Worm (Caenorhabditis elegans) whole organism, L1 larva: ENCODE results near the gene gtl-1.

Experiments
- C04F5.9 ChIP-seq: sonication (generic microtip); optimal IDR thresholded peaks from 2 replicates; lab custom pipeline; 2016; ENCODE audit warnings: missing genetic modification characterization, missing compliant biosample characterization
- C16A3.4 ChIP-seq: fragments of 150-350 bp; optimal IDR thresholded peaks from 2 replicates; lab custom pipeline; 2014; ENCODE audit warnings: missing biosample characterization, missing genetic modification characterization
- F16B12.6 ChIP-seq: fragments of 150-350 bp; optimal IDR thresholded peaks from 2 replicates; lab custom pipeline; 2014; ENCODE audit warnings: missing biosample characterization, missing genetic modification characterization
- aha-1 ChIP-seq: fragments of 150-350 bp; optimal IDR thresholded peaks from 2 replicates; lab custom pipeline; 2014; ENCODE audit warnings: missing biosample characterization, missing genetic modification characterization
- alr-1 ChIP-seq: fragments of 200-800 bp; sonication (Bioruptor generic); optimal IDR thresholded peaks from 2 replicates; lab custom pipeline; 2018; ENCODE audit warnings: borderline replicate concordance, mild to moderate bottlenecking, missing genetic modification characterization, missing compliant biosample characterization
- aly-2 ChIP-seq: fragments of 150-350 bp; optimal IDR thresholded peaks from 2 replicates; lab custom pipeline; 2014; ENCODE audit warnings: missing biosample characterization, missing genetic modification characterization
- ceh-82 ChIP-seq, 3 experiments: fragments of 150-350 bp in 1 of 3; sonication (generic microtip) in 2 of 3; optimal IDR thresholded peaks; 2 replicates each; lab custom pipeline; 2014 to 2017; ENCODE audit warnings: missing biosample characterization in 3 of 3, missing genetic modification characterization in 3 of 3
- ces-1 ChIP-seq: fragments of 150-350 bp; optimal IDR thresholded peaks from 2 replicates; lab custom pipeline; 2014; ENCODE audit warnings: missing biosample characterization, missing genetic modification reagents, missing genetic modification characterization
- efl-1 ChIP-seq, 4 experiments: fragments of 150-350 bp; optimal IDR thresholded peaks in 3 of 4; peaks in 1 of 4; 1 replicate in 1 of 4; 2 replicates in 3 of 4; lab custom pipeline; 2014; ENCODE audit warnings: missing biosample characterization in 2 of 4, missing genetic modification characterization in 2 of 4, missing genetic modification reagents in 2 of 4
- egl-13 ChIP-seq: sonication (generic microtip); optimal IDR thresholded peaks from 2 replicates; lab custom pipeline; 2016; ENCODE audit warnings: missing genotype, missing genetic modification reagents, missing genetic modification characterization, missing compliant biosample characterization
- egl-27 ChIP-seq, 2 experiments: fragments of 150-350 bp in 1 of 2; sonication (generic microtip); optimal IDR thresholded peaks; 3 replicates each; lab custom pipeline; 2017 to 2018; ENCODE audit warnings: missing biosample characterization in 2 of 2, missing genetic modification characterization in 2 of 2, missing genetic modification reagents in 2 of 2
- fkh-4 ChIP-seq: sonication (generic microtip); optimal IDR thresholded peaks from 2 replicates; lab custom pipeline; 2016; ENCODE audit warnings: missing compliant biosample characterization, missing genetic modification characterization, borderline replicate concordance
- fkh-8 ChIP-seq: sonication (generic microtip); optimal IDR thresholded peaks from 2 replicates; lab custom pipeline; 2016; ENCODE audit warnings: mild to moderate bottlenecking, missing genetic modification characterization, missing compliant biosample characterization
- fos-1 ChIP-seq: fragments of 150-350 bp; optimal IDR thresholded peaks from 2 replicates; lab custom pipeline; 2014; ENCODE audit warnings: missing biosample characterization, missing genetic modification characterization
- grh-1 ChIP-seq: fragments of 200-800 bp; sonication (Bioruptor generic); IDR thresholded peaks from 2 replicates; pipeline ENCODE4 v1.3.6; 2022; ENCODE audit warnings: missing genetic modification reagents, missing genetic modification characterization, missing compliant biosample characterization
- hlh-17 ChIP-seq: fragments of 200-800 bp; sonication (Bioruptor generic); optimal IDR thresholded peaks from 2 replicates; lab custom pipeline; 2018; ENCODE audit warnings: missing genetic modification characterization, mild to moderate bottlenecking, missing compliant biosample characterization, moderate library complexity, borderline replicate concordance
- hlh-4 ChIP-seq: sonication (generic microtip); optimal IDR thresholded peaks from 2 replicates; lab custom pipeline; 2016; ENCODE audit warnings: mild to moderate bottlenecking, missing genetic modification characterization, missing compliant biosample characterization
- hpl-2 ChIP-seq: fragments of 150-350 bp; optimal IDR thresholded peaks from 2 replicates; lab custom pipeline; 2014; ENCODE audit warnings: missing biosample characterization, missing genetic modification reagents, missing genetic modification characterization
- irx-1 ChIP-seq: sonication (generic microtip); optimal IDR thresholded peaks from 2 replicates; lab custom pipeline; 2016; ENCODE audit warnings: missing genetic modification characterization, missing compliant biosample characterization
- isw-1 ChIP-seq: fragments of 200-800 bp; sonication (Bioruptor generic); IDR thresholded peaks from 2 replicates; pipeline ENCODE4 v1.3.6; 2022; ENCODE audit warnings: missing genetic modification characterization, missing compliant biosample characterization
- jun-1 ChIP-seq: fragments of 150-350 bp; optimal IDR thresholded peaks from 2 replicates; lab custom pipeline; 2014; ENCODE audit warnings: missing biosample characterization, missing genetic modification reagents, missing genetic modification characterization
- lin-15B ChIP-seq: fragments of 150-350 bp; sonication (generic microtip); optimal IDR thresholded peaks from 3 replicates; lab custom pipeline; 2014; ENCODE audit warnings: missing biosample characterization, missing genetic modification characterization
- lin-39 ChIP-seq: fragments of 150-350 bp; optimal IDR thresholded peaks from 2 replicates; lab custom pipeline; 2014; ENCODE audit warnings: missing biosample characterization, missing genetic modification reagents, missing genetic modification characterization
- lir-3 ChIP-seq: sonication (generic microtip); optimal IDR thresholded peaks from 2 replicates; lab custom pipeline; 2016; ENCODE audit warnings: mild to moderate bottlenecking, missing genetic modification characterization, moderate library complexity, missing compliant biosample characterization; ENCODE audit not compliant: poor library complexity
- lsy-2 ChIP-seq, 2 experiments: fragments of 150-350 bp; optimal IDR thresholded peaks; 2 replicates each; lab custom pipeline; 2014; ENCODE audit warnings: missing biosample characterization in 2 of 2, missing genetic modification characterization in 2 of 2
- mab-9 ChIP-seq: fragments of 200-800 bp; sonication (Bioruptor generic); IDR thresholded peaks from 2 replicates; pipeline ENCODE4 v1.3.6; 2022; ENCODE audit warnings: missing genetic modification reagents, missing genetic modification characterization, missing compliant biosample characterization
- mep-1 ChIP-seq: fragments of 150-350 bp; optimal IDR thresholded peaks from 2 replicates; lab custom pipeline; 2014; ENCODE audit warnings: missing biosample characterization, missing genetic modification characterization
- nhr-11 ChIP-seq: fragments of 150-350 bp; optimal IDR thresholded peaks from 2 replicates; lab custom pipeline; 2014; ENCODE audit warnings: missing biosample characterization, missing genetic modification characterization
- nhr-20 ChIP-seq: sonication (generic microtip); optimal IDR thresholded peaks from 2 replicates; lab custom pipeline; 2016; ENCODE audit warnings: mild to moderate bottlenecking, missing genetic modification characterization, missing compliant biosample characterization
- nhr-47 ChIP-seq: sonication (generic microtip); optimal IDR thresholded peaks from 2 replicates; lab custom pipeline; 2016; ENCODE audit warnings: mild to moderate bottlenecking, missing genetic modification characterization, moderate library complexity, missing compliant biosample characterization
- nhr-71 ChIP-seq: sonication (generic microtip); optimal IDR thresholded peaks from 2 replicates; lab custom pipeline; 2016; ENCODE audit warnings: mild to moderate bottlenecking, missing genetic modification characterization, moderate library complexity, missing compliant biosample characterization
- nhr-77 ChIP-seq: fragments of 150-350 bp; optimal IDR thresholded peaks from 2 replicates; lab custom pipeline; 2014; ENCODE audit warnings: missing biosample characterization, missing genetic modification characterization
- pag-3 ChIP-seq: sonication (generic microtip); optimal IDR thresholded peaks from 2 replicates; lab custom pipeline; 2017; ENCODE audit warnings: missing genetic modification characterization, mild to moderate bottlenecking, missing compliant biosample characterization, antibody characterized with exemption, borderline replicate concordance; ENCODE audit not compliant: insufficient read depth
- skn-1 ChIP-seq: fragments of 150-350 bp; optimal IDR thresholded peaks from 2 replicates; lab custom pipeline; 2014; ENCODE audit warnings: missing biosample characterization, missing genetic modification characterization
- sptf-1 ChIP-seq: fragments of 150-350 bp; optimal IDR thresholded peaks from 2 replicates; lab custom pipeline; 2014; ENCODE audit warnings: missing biosample characterization, missing genetic modification characterization
- tbx-2 ChIP-seq: sonication (generic microtip); optimal IDR thresholded peaks from 2 replicates; lab custom pipeline; 2016; ENCODE audit warnings: missing genetic modification characterization, missing compliant biosample characterization
- tlp-1 ChIP-seq: fragments of 150-350 bp; optimal IDR thresholded peaks from 2 replicates; lab custom pipeline; 2014; ENCODE audit warnings: missing biosample characterization, missing genetic modification characterization
- unc-62 ChIP-seq: fragments of 150-350 bp; optimal IDR thresholded peaks from 2 replicates; lab custom pipeline; 2014; ENCODE audit warnings: missing biosample characterization, missing genetic modification reagents, missing genetic modification characterization
- unc-98 ChIP-seq: fragments of 200-800 bp; sonication (Bioruptor generic); IDR thresholded peaks from 2 replicates; pipeline ENCODE4 v1.3.6; 2022; ENCODE audit warnings: missing genetic modification characterization, missing compliant biosample characterization
- xbp-1 ChIP-seq: sonication (generic microtip); optimal IDR thresholded peaks from 2 replicates; lab custom pipeline; 2016; ENCODE audit warnings: missing genetic modification characterization, missing compliant biosample characterization
- zip-4 ChIP-seq: fragments of 200-800 bp; sonication (Bioruptor generic); optimal IDR thresholded peaks from 2 replicates; lab custom pipeline; 2018; ENCODE audit warnings: mild to moderate bottlenecking, missing genetic modification characterization, moderate library complexity, missing compliant biosample characterization

gtl-1 gene

DNA sequence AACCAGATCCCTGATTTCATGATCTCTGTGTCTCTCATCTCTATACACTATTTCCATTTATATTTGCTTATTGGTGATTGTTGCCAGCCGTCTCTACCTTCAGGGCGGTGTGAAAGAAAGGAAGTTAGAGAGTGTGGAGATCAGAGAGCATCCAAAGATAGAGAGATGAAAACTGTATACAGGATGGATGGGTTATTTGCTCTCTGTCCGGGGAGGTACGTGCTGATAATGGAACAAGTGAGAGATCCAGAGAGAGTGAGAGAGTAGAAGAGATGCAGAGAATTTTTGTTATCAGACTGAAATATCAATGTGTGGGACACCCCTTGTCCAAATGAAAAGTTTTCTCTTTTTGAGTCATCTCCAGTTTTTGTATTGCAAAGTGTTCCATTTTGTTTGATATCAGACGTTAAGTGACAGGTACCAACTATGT, 24.8 kb upstream of the gtl-1 start (continued):
- no peak for TF ChIP-seq sptf-1 (tag; lab: Kevin White, UChicago)

DNA sequence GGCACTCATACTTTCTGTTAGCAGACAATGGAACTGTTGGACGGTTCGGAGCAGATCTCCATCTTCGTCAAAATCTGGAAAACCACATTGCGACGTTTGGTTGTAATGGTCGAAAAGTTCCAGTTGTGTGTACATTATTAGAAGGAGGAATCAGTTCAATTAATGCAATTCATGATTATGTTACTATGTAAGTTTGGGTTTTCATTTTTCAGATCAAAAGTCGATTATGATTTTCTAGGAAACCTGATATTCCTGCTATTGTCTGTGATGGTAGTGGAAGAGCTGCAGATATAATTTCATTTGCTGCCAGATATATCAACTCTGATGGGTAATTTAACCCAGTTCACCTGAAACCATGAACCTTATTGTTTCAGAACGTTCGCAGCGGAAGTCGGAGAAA, 16.7 kb upstream of the gtl-1 start:
- TF ChIP-seq ceh-82 (tag; optimal IDR thresholded peaks at IDR 0.05; lab: Kevin White, UChicago) = no peak
- no peak for TF ChIP-seq unc-98 (GFP tag; lab: Robert Waterston, UW)
- TF ChIP-seq lin-15B (tag; lab: Kevin White, UChicago) = no peak

DNA sequence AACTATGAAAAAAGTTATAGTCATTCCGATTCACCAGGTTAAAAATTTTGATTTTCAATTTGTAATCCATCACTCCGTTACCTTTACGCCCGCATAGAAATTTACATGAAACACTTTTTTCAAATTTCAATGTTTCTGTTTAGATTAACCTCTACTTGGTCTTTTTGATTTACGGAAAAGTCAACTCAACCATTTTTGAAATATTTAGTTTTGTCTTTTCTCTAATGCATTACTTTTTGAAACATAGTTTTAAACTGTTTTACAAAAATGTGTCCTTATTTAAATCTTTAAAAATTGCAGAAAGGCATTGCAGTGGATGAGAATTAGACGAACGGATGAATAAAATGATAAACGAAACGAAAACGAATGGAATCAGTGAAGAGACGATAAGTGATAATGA, 13.8 kb upstream of the gtl-1 start, which contains the start of gene gtl-2:
Gene gtl-2 (plus strand): TSS at position 301 of the 400 bp plus-strand sequence.
- TF ChIP-seq irx-1 (tag; lab: Kevin White, UChicago) (no peak), C16A3.4 (tag; lab: Kevin White, UChicago) (no peak), grh-1 (no peak), unc-62 (GFP tag; lab: Kevin White, UChicago) (no peak), mab-9 (GFP tag; lab: Robert Waterston, UW) (no peak), aly-2 (tag; lab: Kevin White, UChicago) (no peak), aha-1 (tag; lab: Kevin White, UChicago) (no peak), jun-1 (tag; lab: Kevin White, UChicago) (no peak), fkh-4 (tag; lab: Kevin White, UChicago) (no peak), F16B12.6 (tag; lab: Kevin White, UChicago) (no peak), egl-13 (tag; lab: Kevin White, UChicago) (no peak), ces-1 (GFP tag; lab: Kevin White, UChicago) (no peak), lin-39 (tag; lab: Kevin White, UChicago) (no peak), hpl-2 (GFP tag; lab: Kevin White, UChicago) (no peak), xbp-1 (no peak), C04F5.9 (no peak), alr-1 (tag; lab: Kevin White, UChicago) (no peak), egl-27 (tag; optimal IDR thresholded peaks at IDR 0.05; lab: Kevin White, UChicago) (no peak)
- TF ChIP-seq, all 84 proteins: peak for 0

DNA sequence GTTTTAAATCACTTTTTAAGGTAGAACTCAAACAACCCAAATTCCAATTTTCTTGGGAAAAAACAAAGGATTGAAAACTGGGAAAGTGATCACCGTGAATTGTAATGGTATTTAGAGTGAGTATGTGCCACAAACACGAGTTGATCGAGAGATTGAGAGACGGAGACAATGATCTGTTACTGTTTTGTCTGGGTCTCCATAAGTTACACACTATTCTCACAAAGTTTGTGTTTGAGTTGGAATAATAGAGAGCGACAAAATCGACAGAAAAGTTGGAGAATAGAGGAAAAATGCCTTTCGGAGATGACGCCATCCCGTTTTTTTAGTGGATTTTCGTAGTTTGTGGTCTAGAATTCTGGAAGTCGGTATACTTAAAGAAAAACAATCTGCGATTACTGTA, 11.9 kb upstream of the gtl-1 start, which contains the start of gene nhr-7:
Gene nhr-7 (minus strand): TSS at position 101 of the 400 bp plus-strand sequence.
- no peak for TF ChIP-seq skn-1 (tag; lab: Kevin White, UChicago)
- TF ChIP-seq nhr-77 (tag; lab: Kevin White, UChicago) = peak; percentile 28
- no peak for TF ChIP-seq hlh-4 (tag; lab: Kevin White, UChicago)
- no peak for TF ChIP-seq zip-4 (GFP tag; lab: Kevin White, UChicago)
- TF ChIP-seq, all 84 proteins: peak for 1

DNA sequence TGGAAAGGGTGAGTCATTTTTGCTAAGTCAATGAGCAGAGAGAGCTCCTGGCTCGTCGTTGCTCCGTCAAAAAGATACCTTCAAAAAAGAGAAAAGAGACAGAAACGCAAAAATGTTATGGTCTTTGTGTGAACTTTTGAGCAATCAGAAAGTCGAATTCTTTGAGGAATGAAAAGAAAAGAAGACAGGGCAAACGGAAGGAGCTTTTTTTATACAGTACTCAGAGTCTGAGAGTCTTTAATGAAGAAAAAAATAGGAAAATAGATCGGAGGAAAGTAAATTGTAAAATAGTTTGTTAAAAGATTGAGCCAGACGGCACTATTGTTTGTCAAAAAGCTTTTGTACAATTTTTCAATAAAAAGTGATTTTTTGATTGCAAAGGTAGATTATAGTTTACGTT, 10.1 kb upstream of the gtl-1 start:
- TF ChIP-seq lsy-2 (tag; optimal IDR thresholded peaks at IDR 0.05; lab: Kevin White, UChicago) (peak in 1 of 2 experiments; percentile 21), isw-1 (GFP tag; lab: Robert Waterston, UW) (no peak), lir-3 (tag; lab: Kevin White, UChicago) (no peak), nhr-77 (tag; lab: Kevin White, UChicago) (peak; percentile 66), zip-4 (GFP tag; lab: Kevin White, UChicago) (no peak), nhr-47 (no peak), tlp-1 (no peak), nhr-71 (peak; percentile 2), pag-3 (no peak), ces-1 (GFP tag; lab: Kevin White, UChicago) (no peak), hlh-4 (tag; lab: Kevin White, UChicago) (no peak), fkh-8 (no peak), aly-2 (tag; lab: Kevin White, UChicago) (no peak), nhr-20 (tag; lab: Kevin White, UChicago) (peak; percentile 12), fos-1 (tag; lab: Kevin White, UChicago) (no peak), nhr-11 (tag; lab: Kevin White, UChicago) (no peak), mep-1 (tag; lab: Kevin White, UChicago) (no peak), grh-1 (no peak), C04F5.9 (no peak), aha-1 (tag; lab: Kevin White, UChicago) (no peak), efl-1 (optimal IDR thresholded peaks at IDR 0.05; lab: Kevin White, UChicago) (no peak), efl-1 (GFP tag; optimal IDR thresholded peaks at IDR 0.05 in 1 of 2; lab: Kevin White, UChicago) (peak in 1 of 2 experiments; percentile 62), hlh-17 (no peak), tbx-2 (peak; percentile 30)
